Worm (Caenorhabditis elegans) whole organism, L2 larva: ENCODE results near the gene oac-6.

Experiments used
- C34F6.9 ChIP-seq: fragments of 150-350 bp; optimal IDR thresholded peaks from 2 replicates; lab custom pipeline; 2014; ENCODE audit warnings: missing biosample characterization, missing genetic modification characterization
- F13H6.1 ChIP-seq: sonication (generic microtip); optimal IDR thresholded peaks from 2 replicates; lab custom pipeline; 2016; ENCODE audit warnings: missing genetic modification characterization, missing compliant biosample characterization
- Y55F3AM.14 ChIP-seq: fragments of 200-800 bp; sonication (Bioruptor generic); optimal IDR thresholded peaks from 2 replicates; lab custom pipeline; 2018; ENCODE audit warnings: mild to moderate bottlenecking, missing genetic modification characterization, missing compliant biosample characterization
- alr-1 ChIP-seq: fragments of 150-350 bp; optimal IDR thresholded peaks from 2 replicates; lab custom pipeline; 2014; ENCODE audit warnings: missing biosample characterization, missing genetic modification characterization
- ama-1 ChIP-seq: fragments of 150-350 bp; optimal IDR thresholded peaks from 2 replicates; lab custom pipeline; 2018; ENCODE audit warnings: inconsistent platforms
- blmp-1 ChIP-seq: sonication (generic microtip); optimal IDR thresholded peaks from 2 replicates; lab custom pipeline; 2017; ENCODE audit warnings: missing genetic modification characterization, mild to moderate bottlenecking, missing compliant biosample characterization, antibody characterized with exemption, moderate library complexity; ENCODE audit not compliant: insufficient read depth
- ceh-16 ChIP-seq: fragments of 150-350 bp; optimal IDR thresholded peaks from 2 replicates; lab custom pipeline; 2014; ENCODE audit warnings: missing biosample characterization, missing genetic modification characterization
- ceh-82 ChIP-seq: fragments of 150-350 bp; optimal IDR thresholded peaks from 2 replicates; lab custom pipeline; 2014; ENCODE audit warnings: missing biosample characterization, missing genetic modification characterization
- crh-2 ChIP-seq: sonication (generic microtip); optimal IDR thresholded peaks from 2 replicates; lab custom pipeline; 2017; ENCODE audit warnings: missing biosample characterization, missing genetic modification characterization
- dmd-4 ChIP-seq: sonication (generic microtip); optimal IDR thresholded peaks from 2 replicates; lab custom pipeline; 2017; ENCODE audit warnings: missing biosample characterization, missing genetic modification characterization
- egl-27 ChIP-seq: sonication (generic microtip); optimal IDR thresholded peaks from 3 replicates; lab custom pipeline; 2017; ENCODE audit warnings: missing biosample characterization, missing genetic modification reagents, missing genetic modification characterization
- elt-1 ChIP-seq: fragments of 150-350 bp; optimal IDR thresholded peaks from 2 replicates; lab custom pipeline; 2014; ENCODE audit warnings: missing biosample characterization, missing genetic modification characterization
- fos-1 ChIP-seq: fragments of 150-350 bp; optimal IDR thresholded peaks from 2 replicates; lab custom pipeline; 2014; ENCODE audit warnings: missing biosample characterization, missing genetic modification characterization
- gmeb-1 ChIP-seq: fragments of 150-350 bp; optimal IDR thresholded peaks from 2 replicates; lab custom pipeline; 2014; ENCODE audit warnings: missing biosample characterization, missing genetic modification characterization
- lin-13 ChIP-seq: fragments of 150-350 bp; optimal IDR thresholded peaks from 2 replicates; lab custom pipeline; 2014; ENCODE audit warnings: missing biosample characterization, missing genetic modification reagents, missing genetic modification characterization
- lin-39 ChIP-seq: fragments of 150-350 bp; optimal IDR thresholded peaks from 2 replicates; lab custom pipeline; 2014; ENCODE audit warnings: missing biosample characterization, missing genetic modification reagents, missing genetic modification characterization
- lsy-2 ChIP-seq, 2 experiments: fragments of 150-350 bp in 1 of 2; sonication (generic microtip) in 1 of 2; optimal IDR thresholded peaks; 2 replicates each; lab custom pipeline; 2014 to 2017; ENCODE audit warnings: missing biosample characterization in 2 of 2, missing genetic modification characterization in 2 of 2
- mbf-1 ChIP-seq: sonication (generic microtip); optimal IDR thresholded peaks from 2 replicates; lab custom pipeline; 2017; ENCODE audit warnings: missing biosample characterization, missing genetic modification characterization
- mdl-1 ChIP-seq, 2 experiments: fragments of 150-350 bp in 1 of 2; sonication (generic microtip) in 1 of 2; optimal IDR thresholded peaks; 2 replicates each; lab custom pipeline; 2017; ENCODE audit warnings: missing biosample characterization in 2 of 2, missing genetic modification characterization in 2 of 2
- nhr-11 ChIP-seq: fragments of 150-350 bp; optimal IDR thresholded peaks from 2 replicates; lab custom pipeline; 2014; ENCODE audit warnings: missing biosample characterization, missing genetic modification characterization
- nhr-129 ChIP-seq: fragments of 150-350 bp; optimal IDR thresholded peaks from 2 replicates; lab custom pipeline; 2014; ENCODE audit warnings: missing biosample characterization, missing genetic modification characterization
- nhr-21 ChIP-seq: fragments of 150-350 bp; optimal IDR thresholded peaks from 2 replicates; lab custom pipeline; 2014; ENCODE audit warnings: missing biosample characterization, missing genetic modification characterization
- nhr-23 ChIP-seq: fragments of 150-350 bp; optimal IDR thresholded peaks from 2 replicates; lab custom pipeline; 2014; ENCODE audit warnings: missing biosample characterization, missing genetic modification reagents, missing genetic modification characterization
- nhr-237 ChIP-seq: fragments of 150-350 bp; optimal IDR thresholded peaks from 2 replicates; lab custom pipeline; 2014; ENCODE audit warnings: missing biosample characterization, missing genetic modification characterization
- nhr-25 ChIP-seq: fragments of 150-350 bp; sonication (generic microtip); optimal IDR thresholded peaks from 3 replicates; lab custom pipeline; 2014; ENCODE audit warnings: missing biosample characterization, missing genetic modification characterization
- nhr-6 ChIP-seq: fragments of 150-350 bp; optimal IDR thresholded peaks from 2 replicates; lab custom pipeline; 2014; ENCODE audit warnings: missing biosample characterization, missing genetic modification characterization
- nhr-77 ChIP-seq: fragments of 150-350 bp; optimal IDR thresholded peaks from 2 replicates; lab custom pipeline; 2014; ENCODE audit warnings: missing biosample characterization, missing genetic modification characterization
- skn-1 ChIP-seq: sonication (generic microtip); optimal IDR thresholded peaks from 2 replicates; lab custom pipeline; 2017; ENCODE audit warnings: missing biosample characterization, missing genetic modification characterization
- sma-9 ChIP-seq, 2 experiments: fragments of 150-350 bp in 1 of 2; sonication (generic microtip) in 1 of 2; optimal IDR thresholded peaks; 2 replicates each; lab custom pipeline; 2014 to 2016; ENCODE audit warnings: missing genetic modification characterization in 2 of 2, mild to moderate bottlenecking in 1 of 2, missing biosample characterization in 1 of 2, missing compliant biosample characterization in 1 of 2, missing genetic modification reagents in 1 of 2, moderate library complexity in 1 of 2
- unc-39 ChIP-seq: fragments of 150-350 bp; optimal IDR thresholded peaks from 2 replicates; lab custom pipeline; 2014; ENCODE audit warnings: missing biosample characterization, missing genetic modification characterization
- unc-55 ChIP-seq: fragments of 150-350 bp; sonication (generic microtip); optimal IDR thresholded peaks from 3 replicates; lab custom pipeline; 2014; ENCODE audit warnings: missing biosample characterization, missing genetic modification reagents, missing genetic modification characterization
- zag-1 ChIP-seq: fragments of 150-350 bp; optimal IDR thresholded peaks from 2 replicates; lab custom pipeline; 2014; ENCODE audit warnings: missing biosample characterization, missing genetic modification characterization
- ztf-11 ChIP-seq: sonication (generic microtip); optimal IDR thresholded peaks from 2 replicates; lab custom pipeline; 2017; ENCODE audit warnings: missing biosample characterization, missing genetic modification characterization
- ztf-4 ChIP-seq: fragments of 150-350 bp; optimal IDR thresholded peaks from 2 replicates; lab custom pipeline; 2014; ENCODE audit warnings: missing biosample characterization, missing genetic modification characterization

The oac-6 gene

ce11 chrV:16271121-16271520 is 31.4 kb upstream of the oac-6 start, which contains the start of gene T13F3.6:
T13F3.6 (minus strand) TSS chrV:16271221.
- TF ChIP-seq nhr-77 (tag; lab: Kevin White, UChicago), result no peak
- no peak for TF ChIP-seq egl-27
- TF ChIP-seq nhr-25 (tag; lab: Kevin White, UChicago), result no peak
- no peak for TF ChIP-seq nhr-23 (tag; lab: Kevin White, UChicago)
- TF ChIP-seq nhr-6, result no peak
- TF ChIP-seq lin-39, result no peak
- no peak for TF ChIP-seq blmp-1 (tag; lab: Kevin White, UChicago)
- no peak for TF ChIP-seq ztf-4
- TF ChIP-seq lsy-2 (tag; optimal IDR thresholded peaks at IDR 0.05; lab: Kevin White, UChicago), result no peak
- no peak for TF ChIP-seq F13H6.1 (tag; lab: Kevin White, UChicago)
- no peak for TF ChIP-seq C34F6.9 (tag; lab: Kevin White, UChicago)
- TF ChIP-seq mbf-1 (tag; lab: Kevin White, UChicago), result no peak
- no peak for TF ChIP-seq alr-1 (tag; lab: Kevin White, UChicago)
- no peak for TF ChIP-seq ceh-82 (tag; lab: Kevin White, UChicago)
- no peak for TF ChIP-seq gmeb-1
- no peak for TF ChIP-seq ztf-11 (tag; lab: Kevin White, UChicago)
- TF ChIP-seq dmd-4 (tag; lab: Kevin White, UChicago), result no peak
- no peak for TF ChIP-seq nhr-129 (tag; lab: Kevin White, UChicago)
- no peak for TF ChIP-seq elt-1

DNA sequence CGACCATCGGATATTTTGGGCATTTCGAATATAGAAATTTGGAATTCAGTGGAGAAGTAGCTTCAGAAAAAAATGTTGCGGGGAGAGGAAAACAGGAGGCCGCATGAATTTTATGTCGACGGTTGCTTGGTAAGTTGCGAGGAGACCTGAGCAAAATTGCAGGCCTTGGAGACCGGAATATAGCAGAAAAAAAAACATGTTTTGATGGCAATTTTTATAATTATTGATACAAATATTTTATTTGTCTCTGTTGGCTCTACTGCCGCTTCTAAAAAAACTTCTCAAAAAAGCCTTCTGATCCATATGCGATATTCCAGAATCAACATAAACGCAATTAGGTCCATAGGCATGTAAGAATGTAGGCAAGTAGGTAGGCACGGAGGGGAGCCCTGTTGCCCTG is 27.2 kb upstream of the oac-6 start, which contains the start of gene pacl-1:
TSS of gene pacl-1 (minus strand) at position 101 of the 400 bp plus-strand sequence.
- TF ChIP-seq lin-13 (GFP tag; lab: Kevin White, UChicago), result no peak
- TF ChIP-seq F13H6.1 (tag; lab: Kevin White, UChicago), result no peak
- no peak for TF ChIP-seq ztf-4
- no peak for TF ChIP-seq ceh-16

- TF ChIP-seq unc-39 (tag; lab: Kevin White, UChicago) (no peak), crh-2 (tag; lab: Kevin White, UChicago) (peak; percentile 10), gmeb-1 (peak; percentile 45), unc-55 (GFP tag; lab: Kevin White, UChicago) (no peak), zag-1 (tag; lab: Kevin White, UChicago) (no peak), fos-1 (peak; percentile 64), sma-9 (GFP tag; optimal IDR thresholded peaks at IDR 0.05; lab: Kevin White, UChicago) (peak; percentile 76), sma-9 (tag; optimal IDR thresholded peaks at IDR 0.05; lab: Kevin White, UChicago) (no peak), nhr-11 (no peak)
These were observed 24.6 kb upstream of the oac-6 start, which contains the start of gene cyp-37B1 for ce11 chrV:16277918-16278317. cyp-37B1 (plus strand) TSS chrV:16278116.

- peak; percentile 40 for TF ChIP-seq blmp-1 (tag; lab: Kevin White, UChicago)
- no peak for TF ChIP-seq Y55F3AM.14 (GFP tag; lab: Kevin White, UChicago)
- TF ChIP-seq nhr-237 (tag; lab: Kevin White, UChicago), result no peak
- TF ChIP-seq mdl-1 (tag; optimal IDR thresholded peaks at IDR 0.05; lab: Kevin White, UChicago), result no peak
- TF ChIP-seq, all 48 proteins: peak for 1
These were observed 20.4 kb upstream of the oac-6 start, which contains the start of gene F28G4.2 for ce11 chrV:16282147-16282546. F28G4.2 (minus strand) TSS chrV:16282321.

DNA sequence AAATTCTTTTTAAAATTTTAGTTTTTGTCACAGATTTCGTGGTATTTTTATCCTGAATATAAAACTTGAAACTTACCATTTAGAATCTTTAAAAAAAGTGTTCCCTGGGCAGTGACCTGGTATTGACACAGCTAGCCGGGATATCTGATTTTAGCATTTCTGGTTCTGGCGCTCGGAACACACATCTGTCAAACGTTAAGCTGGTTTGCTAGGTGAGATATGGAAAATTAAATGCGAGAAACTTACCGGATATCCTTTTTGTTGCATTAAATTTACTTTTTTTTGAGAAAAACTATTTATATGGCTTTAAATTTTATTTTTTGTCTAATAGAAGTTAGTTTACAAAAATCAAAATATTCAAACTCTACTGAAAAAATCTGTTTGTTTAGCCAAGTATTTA is 16.7 kb upstream of the oac-6 start, which contains the start of gene F28G4.4:
TSS of gene F28G4.4 (minus strand) at position 101 of the 400 bp plus-strand sequence.
- TF ChIP-seq ama-1 (lab: Kevin White, UChicago) (no peak), alr-1 (tag; lab: Kevin White, UChicago) (no peak), nhr-6 (no peak), Y55F3AM.14 (GFP tag; lab: Kevin White, UChicago) (no peak), lin-39 (no peak), dmd-4 (tag; lab: Kevin White, UChicago) (no peak), fos-1 (no peak), blmp-1 (tag; lab: Kevin White, UChicago) (no peak), skn-1 (tag; lab: Kevin White, UChicago) (no peak), nhr-21 (tag; lab: Kevin White, UChicago) (no peak), C34F6.9 (tag; lab: Kevin White, UChicago) (no peak), nhr-25 (tag; lab: Kevin White, UChicago) (no peak), elt-1 (no peak)
